Fruit fly (Drosophila melanogaster) whole organism, embryonic: Measurements from ENCODE around the gene chif.
A peak's percentile ranks its signal among the peaks of the same experiment; 100 is the strongest.

Source experiments
- Adf1 ChIP-seq: fragments of 200-800 bp; sonication (Bioruptor generic); IDR thresholded peaks from 2 replicates; pipeline ENCODE4 v1.3.6; 2022; ENCODE audit warnings: missing biosample characterization, missing genetic modification characterization
- Bteb2 ChIP-seq: fragments of 200-800 bp; sonication (Bioruptor generic); optimal IDR thresholded peaks from 2 replicates; lab custom pipeline; 2016; ENCODE audit warnings: missing biosample characterization, missing genetic modification characterization
- CG10366 ChIP-seq: fragments of 200-800 bp; sonication (Bioruptor generic); IDR thresholded peaks from 2 replicates; pipeline ENCODE4 v1.3.6; 2022; ENCODE audit warnings: missing biosample characterization, missing genetic modification characterization
- CG10431 ChIP-seq: fragments of 200-800 bp; sonication (Bioruptor generic); optimal IDR thresholded peaks from 3 replicates; lab custom pipeline; 2018; ENCODE audit warnings: missing biosample characterization, mild to moderate bottlenecking, missing genetic modification characterization
- CG11695 ChIP-seq: fragments of 200-800 bp; sonication (Bioruptor generic); IDR thresholded peaks from 3 replicates; pipeline ENCODE4 v1.3.6; 2022; ENCODE audit warnings: missing biosample characterization, missing genetic modification characterization
- CG15073 ChIP-seq: fragments of 200-800 bp; sonication (Bioruptor generic); optimal IDR thresholded peaks from 2 replicates; lab custom pipeline; 2016; ENCODE audit warnings: missing biosample characterization, missing genetic modification characterization
- CG15514 ChIP-seq: fragments of 200-800 bp; sonication (Bioruptor generic); optimal IDR thresholded peaks from 3 replicates; lab custom pipeline; 2017; ENCODE audit warnings: missing biosample characterization, missing genetic modification characterization, mild to moderate bottlenecking, moderate library complexity, missing genetic modification reagents
- CG17359 ChIP-seq: fragments of 200-800 bp; sonication (Bioruptor generic); optimal IDR thresholded peaks from 3 replicates; lab custom pipeline; 2018; ENCODE audit warnings: missing biosample characterization, mild to moderate bottlenecking, missing genetic modification characterization, moderate library complexity
- CG17385 ChIP-seq: fragments of 200-800 bp; sonication (Bioruptor generic); optimal IDR thresholded peaks from 3 replicates; lab custom pipeline; 2018; ENCODE audit warnings: missing biosample characterization, mild to moderate bottlenecking, missing genetic modification characterization
- CG17612 ChIP-seq: fragments of 200-800 bp; sonication (Bioruptor generic); IDR thresholded peaks from 2 replicates; pipeline ENCODE4 v1.3.6; 2022; ENCODE audit warnings: missing biosample characterization, missing genetic modification characterization
- CG18476 ChIP-seq: fragments of 200-800 bp; sonication (Bioruptor generic); optimal IDR thresholded peaks from 2 replicates; lab custom pipeline; 2016; ENCODE audit warnings: missing biosample characterization, mild to moderate bottlenecking, missing genetic modification characterization
- CG18599 ChIP-seq: fragments of 200-800 bp; sonication (Bioruptor generic); optimal IDR thresholded peaks from 3 replicates; lab custom pipeline; 2017; ENCODE audit warnings: missing biosample characterization, missing genetic modification characterization, mild to moderate bottlenecking, moderate library complexity, missing genetic modification reagents
- CG18619 ChIP-seq: fragments of 200-800 bp; sonication (Bioruptor generic); optimal IDR thresholded peaks from 3 replicates; lab custom pipeline; 2017; ENCODE audit warnings: missing biosample characterization, mild to moderate bottlenecking, missing genetic modification characterization
- CG2678 ChIP-seq: fragments of 200-800 bp; sonication (Bioruptor generic); optimal IDR thresholded peaks from 3 replicates; lab custom pipeline; 2019; ENCODE audit warnings: missing biosample characterization, mild to moderate bottlenecking, missing genetic modification characterization, moderate library complexity
- CG2875 ChIP-seq: fragments of 200-800 bp; sonication (Bioruptor generic); optimal IDR thresholded peaks from 2 replicates; lab custom pipeline; 2017; ENCODE audit warnings: missing biosample characterization, mild to moderate bottlenecking, missing genetic modification characterization, missing genetic modification reagents
- CG30020 ChIP-seq: fragments of 200-800 bp; optimal IDR thresholded peaks from 2 replicates; lab custom pipeline; 2019; ENCODE audit warnings: missing biosample characterization, mild to moderate bottlenecking, missing genetic modification characterization, moderate library complexity
- CG3995 ChIP-seq: fragments of 200-800 bp; sonication (Bioruptor generic); optimal IDR thresholded peaks from 3 replicates; lab custom pipeline; 2016; ENCODE audit warnings: missing biosample characterization, missing genetic modification characterization
- CG42726 ChIP-seq: fragments of 200-800 bp; sonication (Bioruptor generic); IDR thresholded peaks from 2 replicates; pipeline ENCODE4 v1.3.6; 2022; ENCODE audit warnings: missing biosample characterization, missing genetic modification characterization; ENCODE audit not compliant: partially characterized antibody
- CG5180 ChIP-seq: fragments of 200-800 bp; sonication (Bioruptor generic); optimal IDR thresholded peaks from 3 replicates; lab custom pipeline; 2017; ENCODE audit warnings: missing biosample characterization, missing genetic modification characterization, mild to moderate bottlenecking, moderate library complexity, missing genetic modification reagents
- CHES-1-like ChIP-seq: fragments of 200-800 bp; sonication (Bioruptor generic); optimal IDR thresholded peaks from 2 replicates; lab custom pipeline; 2016; ENCODE audit warnings: missing biosample characterization, missing genetic modification characterization
- Doc3 ChIP-seq: fragments of 200-800 bp; sonication (Bioruptor generic); IDR thresholded peaks from 3 replicates; pipeline ENCODE4 v1.3.6; 2022; ENCODE audit warnings: missing biosample characterization, missing genetic modification characterization; ENCODE audit not compliant: partially characterized antibody
- Meics ChIP-seq: fragments of 200-800 bp; sonication (Bioruptor generic); optimal IDR thresholded peaks from 2 replicates; lab custom pipeline; 2017; ENCODE audit warnings: missing biosample characterization, mild to moderate bottlenecking, missing genetic modification characterization
- Myb ChIP-seq: fragments of 200-800 bp; sonication (Bioruptor generic); optimal IDR thresholded peaks from 2 replicates; lab custom pipeline; 2016; ENCODE audit warnings: missing biosample characterization, missing genetic modification characterization
- Scr ChIP-seq: fragments of 200-800 bp; sonication (Bioruptor generic); IDR thresholded peaks from 2 replicates; pipeline ENCODE4 v1.3.6; 2022; ENCODE audit warnings: missing biosample characterization, missing genetic modification characterization; ENCODE audit not compliant: partially characterized antibody
- Sry-δ ChIP-seq: fragments of 200-800 bp; sonication (Bioruptor generic); optimal IDR thresholded peaks from 2 replicates; lab custom pipeline; 2016; ENCODE audit warnings: missing biosample characterization, missing genetic modification characterization
- Ssrp ChIP-seq: fragments of 200-800 bp; sonication (Bioruptor generic); optimal IDR thresholded peaks from 2 replicates; lab custom pipeline; 2018; ENCODE audit warnings: missing biosample characterization, mild to moderate bottlenecking, missing genetic modification characterization, moderate library complexity
- Trl ChIP-seq, 3 experiments: fragments of >200 bp in 2 of 3; fragments of 200-800 bp in 1 of 3; sonication (Bioruptor generic) in 1 of 3; optimal IDR thresholded peaks; 2 replicates in 1 of 3; 3 replicates in 2 of 3; lab custom pipeline; 2016 to 2017; ENCODE audit warnings: missing biosample characterization in 1 of 3, missing genetic modification characterization in 1 of 3
- YL-1 ChIP-seq: fragments of 200-800 bp; sonication (Bioruptor generic); optimal IDR thresholded peaks from 3 replicates; lab custom pipeline; 2017; ENCODE audit warnings: missing biosample characterization, mild to moderate bottlenecking, missing genetic modification characterization
- ci ChIP-seq: fragments of 200-800 bp; sonication (Bioruptor generic); IDR thresholded peaks from 3 replicates; pipeline ENCODE4 v1.3.6; 2022; ENCODE audit warnings: missing biosample characterization, missing genetic modification characterization
- corto ChIP-seq: fragments of 200-800 bp; sonication (Bioruptor generic); optimal IDR thresholded peaks from 2 replicates; lab custom pipeline; 2016; ENCODE audit warnings: missing biosample characterization, mild to moderate bottlenecking, missing genetic modification characterization, moderate library complexity
- crp ChIP-seq, 2 experiments: fragments of 200-800 bp; sonication (Bioruptor generic); optimal IDR thresholded peaks; 2 replicates in 1 of 2; 3 replicates in 1 of 2; lab custom pipeline; 2017; ENCODE audit warnings: missing biosample characterization in 2 of 2, missing genetic modification characterization in 2 of 2, mild to moderate bottlenecking in 1 of 2, moderate library complexity in 1 of 2
- dimm ChIP-seq: fragments of 200-800 bp; sonication (Bioruptor generic); IDR thresholded peaks from 2 replicates; pipeline ENCODE4 v1.3.6; 2022; ENCODE audit warnings: missing biosample characterization, missing genetic modification characterization
- emc ChIP-seq: fragments of 200-800 bp; sonication (Bioruptor generic); optimal IDR thresholded peaks from 2 replicates; lab custom pipeline; 2016; ENCODE audit warnings: missing biosample characterization, missing genetic modification characterization
- gcm ChIP-seq: fragments of 200-800 bp; sonication (Bioruptor generic); optimal IDR thresholded peaks from 2 replicates; lab custom pipeline; 2019; ENCODE audit warnings: missing biosample characterization, mild to moderate bottlenecking, missing genetic modification characterization, moderate library complexity
- gfzf ChIP-seq: fragments of 200-800 bp; sonication (Bioruptor generic); optimal IDR thresholded peaks from 2 replicates; lab custom pipeline; 2016; ENCODE audit warnings: missing biosample characterization, mild to moderate bottlenecking, missing genetic modification characterization, moderate library complexity
- ham ChIP-seq: fragments of 200-800 bp; sonication (Bioruptor generic); IDR thresholded peaks from 2 replicates; pipeline ENCODE4 v1.3.6; 2022; ENCODE audit warnings: missing biosample characterization, missing genetic modification characterization
- kay ChIP-seq: fragments of 200-800 bp; sonication (Bioruptor generic); optimal IDR thresholded peaks from 2 replicates; lab custom pipeline; 2016; ENCODE audit warnings: missing biosample characterization, missing genetic modification characterization
- luna ChIP-seq: fragments of 200-800 bp; sonication (Bioruptor generic); optimal IDR thresholded peaks from 2 replicates; lab custom pipeline; 2016; ENCODE audit warnings: missing biosample characterization, missing genetic modification characterization
- pan ChIP-seq, 4 experiments: fragments of >200 bp in 3 of 4; fragments of 200-800 bp in 1 of 4; sonication (Bioruptor generic) in 1 of 4; optimal IDR thresholded peaks in 3 of 4; IDR thresholded peaks in 1 of 4; 2 replicates each; pipeline versions ENCODE4 v1.3.6 to Lab custom; 2017 to 2022; ENCODE audit warnings: missing biosample characterization in 2 of 4, missing genetic modification characterization in 2 of 4, mixed read lengths in 1 of 4
- pb ChIP-seq: fragments of 200-800 bp; sonication (Bioruptor generic); optimal IDR thresholded peaks from 3 replicates; lab custom pipeline; 2016; ENCODE audit warnings: missing biosample characterization, missing genetic modification characterization
- peb ChIP-seq: fragments of 200-800 bp; sonication (Bioruptor generic); IDR thresholded peaks from 2 replicates; pipeline ENCODE4 v1.3.6; 2022; ENCODE audit warnings: missing biosample characterization, missing genetic modification characterization
- pfk ChIP-seq: fragments of 200-800 bp; sonication (Bioruptor generic); optimal IDR thresholded peaks from 2 replicates; lab custom pipeline; 2018; ENCODE audit warnings: missing biosample characterization, mild to moderate bottlenecking, missing genetic modification characterization, moderate library complexity
- psq ChIP-seq: fragments of 200-800 bp; sonication (Bioruptor generic); optimal IDR thresholded peaks from 2 replicates; lab custom pipeline; 2017; ENCODE audit warnings: missing biosample characterization, missing genetic modification characterization
- row ChIP-seq: fragments of 200-800 bp; sonication (Bioruptor generic); IDR thresholded peaks from 3 replicates; pipeline ENCODE4 v1.3.6; 2022; ENCODE audit warnings: missing biosample characterization, missing genetic modification characterization
- run ChIP-seq: fragments of 200-800 bp; sonication (Bioruptor generic); optimal IDR thresholded peaks from 3 replicates; lab custom pipeline; 2018; ENCODE audit warnings: missing biosample characterization, mild to moderate bottlenecking, missing genetic modification characterization
- sob ChIP-seq: fragments of 200-800 bp; sonication (Bioruptor generic); IDR thresholded peaks from 2 replicates; pipeline ENCODE4 v1.3.6; 2022; ENCODE audit warnings: missing biosample characterization, missing genetic modification characterization
- unc-4 ChIP-seq: fragments of 200-800 bp; sonication (Bioruptor generic); IDR thresholded peaks from 2 replicates; pipeline ENCODE4 v1.3.6; 2022; ENCODE audit warnings: missing biosample characterization, missing genetic modification characterization; ENCODE audit not compliant: partially characterized antibody

chif gene

dm6 chr2L:16325515-16326257, 26.7 kb downstream of the chif start, which contains the start of gene cact (continued):
- TF ChIP-seq CG18476 (GFP tag; lab: Kevin White, UChicago) (peak; percentile 88), ham (peak; percentile 65; the same call in 1 of the 2 replicates), psq (GFP tag; lab: Kevin White, UChicago) (peak; percentile 72), pan (optimal IDR thresholded peaks at IDR 0.05; lab: Kevin White, UChicago) (no peak), pan (GFP tag; optimal IDR thresholded peaks at IDR 0.05 in 1 of 2, IDR thresholded peaks at IDR 0.05 in 1 of 2) (peak in 1 of 2 experiments; percentile 89), CG11695 (GFP tag; lab: Robert Waterston, UW) (peak; percentile 89), emc (peak; percentile 87), corto (GFP tag; lab: Kevin White, UChicago) (peak; percentile 78), luna (GFP tag; lab: Kevin White, UChicago) (peak; percentile 68), Trl (optimal IDR thresholded peaks at IDR 0.05; lab: Kevin White, UChicago) (peak; percentile 79 to 84), Trl (GFP tag; optimal IDR thresholded peaks at IDR 0.05; lab: Kevin White, UChicago) (peak; percentile 97), CG3995 (GFP tag; lab: Kevin White, UChicago) (peak; percentile 56), dimm (no peak), Adf1 (peak; percentile 65; the same call in 1 of the 2 replicates), gcm (GFP tag; lab: Kevin White, UChicago) (peak; percentile 89), Scr (GFP tag; lab: Robert Waterston, UW) (peak; percentile 69), unc-4 (GFP tag; lab: Robert Waterston, UW) (peak; percentile 63), crp (GFP tag; optimal IDR thresholded peaks at IDR 0.05; lab: Kevin White, UChicago) (peak; percentile 18 to 72), CG17385 (GFP tag; lab: Kevin White, UChicago) (peak; percentile 78), Doc3 (GFP tag; lab: Robert Waterston, UW) (no peak), CG17359 (tag; lab: Kevin White, UChicago) (peak; percentile 94), CG18599 (GFP tag; lab: Kevin White, UChicago) (peak; percentile 94), Sry-δ (peak; percentile 80), row (GFP tag; lab: Robert Waterston, UW) (peak; percentile 98), CG2875 (GFP tag; lab: Kevin White, UChicago) (peak; percentile 76), kay (peak; percentile 91), CG18619 (GFP tag; lab: Kevin White, UChicago) (peak; percentile 90), Myb (peak; percentile 82), CG15073 (peak; percentile 63), CG30020 (tag; lab: Kevin White, UChicago) (peak; percentile 98), CG5180 (GFP tag; lab: Kevin White, UChicago) (peak; percentile 57), ci (peak; percentile 89), CG17612 (GFP tag; lab: Robert Waterston, UW) (peak; percentile 58; the same call in 1 of the 2 replicates), pb (GFP tag; lab: Kevin White, UChicago) (peak; percentile 73), YL-1 (GFP tag; lab: Kevin White, UChicago) (peak; percentile 70), Meics (peak; percentile 92), sob (GFP tag; lab: Robert Waterston, UW) (peak; percentile 93), CG15514 (peak; percentile 93), peb (GFP tag; lab: Robert Waterston, UW) (peak; percentile 74), gfzf (GFP tag; lab: Kevin White, UChicago) (peak; percentile 46), CG2678 (tag; lab: Kevin White, UChicago) (peak; percentile 93), Bteb2 (GFP tag; lab: Kevin White, UChicago) (peak; percentile 96), pfk (GFP tag; lab: Kevin White, UChicago) (peak; percentile 39), CG42726 (GFP tag; lab: Robert Waterston, UW) (peak; percentile 45; the same call in 1 of the 2 replicates), run (tag; lab: Kevin White, UChicago) (peak; percentile 89), Ssrp (peak; percentile 91), CHES-1-like (GFP tag; lab: Kevin White, UChicago) (peak; percentile 96), CG10366 (GFP tag; lab: Robert Waterston, UW) (peak; percentile 89), CG10431 (GFP tag; lab: Kevin White, UChicago) (peak; percentile 61)
